Worm (Caenorhabditis elegans) whole organism, mixed stage, embryonic: Measurements from ENCODE around the gene C50F4.4.

Experiments
- M03D4.4 ChIP-seq: sonication (generic microtip); optimal IDR thresholded peaks from 2 replicates; lab custom pipeline; 2017; ENCODE audit warnings: mild to moderate bottlenecking, missing genetic modification characterization, missing compliant biosample characterization
- bed-3 ChIP-seq: fragments of 200-800 bp; sonication (Bioruptor generic); optimal IDR thresholded peaks from 3 replicates; lab custom pipeline; 2018; ENCODE audit warnings: mild to moderate bottlenecking, missing genetic modification characterization, moderate library complexity, missing compliant biosample characterization
- blmp-1 ChIP-seq: fragments of 150-350 bp; optimal IDR thresholded peaks from 2 replicates; lab custom pipeline; 2014; ENCODE audit warnings: missing biosample characterization, missing genetic modification characterization
- ceh-39 ChIP-seq: fragments of 150-350 bp; optimal IDR thresholded peaks from 2 replicates; lab custom pipeline; 2014; ENCODE audit warnings: missing biosample characterization, missing genetic modification characterization
- ceh-43 ChIP-seq: fragments of 200-800 bp; sonication (Bioruptor generic); optimal IDR thresholded peaks from 2 replicates; lab custom pipeline; 2018; ENCODE audit warnings: mild to moderate bottlenecking, missing genetic modification characterization, moderate library complexity, missing compliant biosample characterization
- ceh-83 ChIP-seq: fragments of 200-800 bp; sonication (Bioruptor generic); optimal IDR thresholded peaks from 2 replicates; lab custom pipeline; 2018; ENCODE audit warnings: mild to moderate bottlenecking, missing genetic modification characterization, missing compliant biosample characterization
- ces-1 ChIP-seq: fragments of 150-350 bp; optimal IDR thresholded peaks from 2 replicates; lab custom pipeline; 2014; ENCODE audit warnings: missing biosample characterization, missing genetic modification reagents, missing genetic modification characterization
- cnd-1 ChIP-seq: fragments of 200-800 bp; sonication (Bioruptor generic); optimal IDR thresholded peaks from 2 replicates; lab custom pipeline; 2018; ENCODE audit warnings: mild to moderate bottlenecking, missing genetic modification characterization, missing compliant biosample characterization
- drap-1 ChIP-seq: fragments of 200-800 bp; sonication (Bioruptor generic); optimal IDR thresholded peaks from 3 replicates; lab custom pipeline; 2018; ENCODE audit warnings: mild to moderate bottlenecking, missing genetic modification characterization, missing compliant biosample characterization
- elt-1 ChIP-seq: sonication (generic microtip); optimal IDR thresholded peaks from 2 replicates; lab custom pipeline; 2017; ENCODE audit warnings: missing genetic modification characterization, mild to moderate bottlenecking, missing compliant biosample characterization, antibody characterized with exemption, moderate library complexity, borderline replicate concordance; ENCODE audit not compliant: insufficient read depth
- elt-3 ChIP-seq: fragments of 150-350 bp; optimal IDR thresholded peaks from 2 replicates; lab custom pipeline; 2014; ENCODE audit warnings: missing biosample characterization, missing genetic modification characterization
- flh-1 ChIP-seq: fragments of 200-800 bp; sonication (Bioruptor generic); optimal IDR thresholded peaks from 2 replicates; lab custom pipeline; 2018; ENCODE audit warnings: mild to moderate bottlenecking, missing genetic modification characterization, moderate library complexity, missing compliant biosample characterization
- ham-2 ChIP-seq: fragments of 200-800 bp; sonication (Bioruptor generic); optimal IDR thresholded peaks from 2 replicates; lab custom pipeline; 2018; ENCODE audit warnings: mild to moderate bottlenecking, missing genetic modification characterization, missing compliant biosample characterization
- hlh-1 ChIP-seq: fragments of 150-350 bp; optimal IDR thresholded peaks from 2 replicates; lab custom pipeline; 2014; ENCODE audit warnings: missing biosample characterization, missing genetic modification reagents, missing genetic modification characterization
- lin-13 ChIP-seq: fragments of 150-350 bp; optimal IDR thresholded peaks from 2 replicates; lab custom pipeline; 2014; ENCODE audit warnings: missing biosample characterization, missing genetic modification characterization
- lin-32 ChIP-seq: fragments of 200-800 bp; sonication (Bioruptor generic); optimal IDR thresholded peaks from 2 replicates; lab custom pipeline; 2018; ENCODE audit warnings: mild to moderate bottlenecking, missing genetic modification characterization, missing compliant biosample characterization
- lsy-2 ChIP-seq: fragments of 150-350 bp; optimal IDR thresholded peaks from 2 replicates; lab custom pipeline; 2014; ENCODE audit warnings: missing biosample characterization, missing genetic modification characterization
- mep-1 ChIP-seq: fragments of 150-350 bp; optimal IDR thresholded peaks from 2 replicates; lab custom pipeline; 2017; ENCODE audit warnings: missing biosample characterization, missing genetic modification reagents, missing genetic modification characterization, inconsistent platforms
- mls-2 ChIP-seq: sonication (generic microtip); optimal IDR thresholded peaks from 2 replicates; lab custom pipeline; 2016; ENCODE audit warnings: mild to moderate bottlenecking, missing genetic modification characterization, moderate library complexity, missing compliant biosample characterization
- nhr-12 ChIP-seq: fragments of 150-350 bp; optimal IDR thresholded peaks from 2 replicates; lab custom pipeline; 2014; ENCODE audit warnings: missing biosample characterization, missing genetic modification characterization
- nhr-2 ChIP-seq: fragments of 150-350 bp; optimal IDR thresholded peaks from 2 replicates; lab custom pipeline; 2014; ENCODE audit warnings: missing biosample characterization, missing genetic modification characterization
- nhr-237 ChIP-seq: fragments of 150-350 bp; optimal IDR thresholded peaks from 2 replicates; lab custom pipeline; 2014; ENCODE audit warnings: missing biosample characterization, missing genetic modification characterization
- nhr-76 ChIP-seq: sonication (generic microtip); optimal IDR thresholded peaks from 2 replicates; lab custom pipeline; 2017; ENCODE audit warnings: missing biosample characterization, missing genetic modification characterization
- pha-4 ChIP-seq: fragments of 150-350 bp; optimal IDR thresholded peaks from 2 replicates; lab custom pipeline; 2018; ENCODE audit warnings: missing biosample characterization, missing genetic modification reagents, missing genetic modification characterization
- sem-2 ChIP-seq: fragments of 200-800 bp; sonication (Bioruptor generic); optimal IDR thresholded peaks from 2 replicates; lab custom pipeline; 2018; ENCODE audit warnings: mild to moderate bottlenecking, missing genetic modification characterization, missing compliant biosample characterization
- snpc-4 ChIP-seq: fragments of 150-350 bp; optimal IDR thresholded peaks from 2 replicates; lab custom pipeline; 2014; ENCODE audit warnings: missing biosample characterization, missing genetic modification characterization
- sptf-1 ChIP-seq: sonication (generic microtip); optimal IDR thresholded peaks from 2 replicates; lab custom pipeline; 2017; ENCODE audit warnings: mild to moderate bottlenecking, missing genetic modification characterization, moderate library complexity, missing compliant biosample characterization
- tbx-8 ChIP-seq: fragments of 200-800 bp; sonication (Bioruptor generic); optimal IDR thresholded peaks from 2 replicates; lab custom pipeline; 2018; ENCODE audit warnings: mild to moderate bottlenecking, missing genetic modification characterization, moderate library complexity, missing compliant biosample characterization
- unc-120 ChIP-seq: sonication (generic microtip); optimal IDR thresholded peaks from 2 replicates; lab custom pipeline; 2017; ENCODE audit warnings: missing genetic modification characterization, missing compliant biosample characterization; ENCODE audit not compliant: poor library complexity, severe bottlenecking
- unc-39 ChIP-seq: fragments of 150-350 bp; optimal IDR thresholded peaks from 2 replicates; lab custom pipeline; 2014; ENCODE audit warnings: missing biosample characterization, missing genetic modification characterization
- unc-62 ChIP-seq: fragments of 150-350 bp; optimal IDR thresholded peaks from 2 replicates; lab custom pipeline; 2014; ENCODE audit warnings: missing biosample characterization, missing genetic modification reagents, missing genetic modification characterization
- zip-8 ChIP-seq: fragments of 150-350 bp; optimal IDR thresholded peaks from 2 replicates; lab custom pipeline; 2014; ENCODE audit warnings: missing biosample characterization, missing genetic modification characterization
- ztf-11 ChIP-seq: fragments of 150-350 bp; optimal IDR thresholded peaks from 2 replicates; lab custom pipeline; 2014; ENCODE audit warnings: missing biosample characterization, missing genetic modification characterization

Gene C50F4.4

DNA sequence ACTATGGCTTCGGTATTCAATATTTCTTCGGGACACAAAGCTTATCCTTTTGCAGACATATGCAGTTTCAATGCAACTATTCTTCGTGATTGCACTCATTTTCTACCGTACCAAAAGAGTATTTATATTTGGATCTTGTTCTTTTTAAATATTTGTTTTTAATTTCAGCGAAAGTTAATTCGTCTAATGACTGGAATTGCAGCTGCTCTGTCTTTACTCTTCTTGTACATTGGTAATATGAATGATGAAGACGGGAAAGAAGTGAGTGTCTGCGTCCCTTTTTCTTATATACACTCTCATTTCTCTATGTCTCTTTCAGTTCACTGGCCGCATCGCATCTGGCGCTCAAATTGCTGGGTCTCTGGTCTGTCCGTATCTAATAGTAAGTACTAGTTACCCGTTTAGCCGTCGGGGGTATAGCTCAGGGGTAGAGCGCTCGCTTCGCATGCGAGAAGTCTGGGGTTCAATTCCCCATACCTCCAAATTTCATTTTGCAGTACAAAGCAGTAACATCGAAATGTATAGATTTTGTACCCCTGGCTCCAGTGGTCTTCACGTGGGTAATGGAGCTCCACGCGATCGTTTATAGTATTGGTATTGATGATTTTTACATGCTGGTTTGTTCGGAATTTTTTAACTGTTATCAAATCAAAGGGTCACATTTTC, 33.3 kb upstream of the C50F4.4 start:
- TF ChIP-seq mep-1 (tag; lab: Kevin White, UChicago) (peak; percentile 62), unc-62 (GFP tag; lab: Kevin White, UChicago) (no peak), ceh-83 (peak; percentile 94), unc-120 (tag; lab: Kevin White, UChicago) (peak; percentile 91), pha-4 (tag; lab: Kevin White, UChicago) (no peak), bed-3 (GFP tag; lab: Kevin White, UChicago) (peak; percentile 82), lsy-2 (tag; lab: Kevin White, UChicago) (no peak), flh-1 (peak; percentile 68), sem-2 (GFP tag; lab: Kevin White, UChicago) (peak; percentile 88), hlh-1 (tag; lab: Kevin White, UChicago) (peak; percentile 40), tbx-8 (peak; percentile 84), ham-2 (GFP tag; lab: Kevin White, UChicago) (peak; percentile 93), drap-1 (GFP tag; lab: Kevin White, UChicago) (peak; percentile 92), ces-1 (GFP tag; lab: Kevin White, UChicago) (peak; percentile 67), M03D4.4 (tag; lab: Kevin White, UChicago) (peak; percentile 93), unc-39 (tag; lab: Kevin White, UChicago) (no peak), nhr-2 (no peak), ceh-43 (peak; percentile 89), lin-13 (peak; percentile 31), ceh-39 (tag; lab: Kevin White, UChicago) (no peak), sptf-1 (tag; lab: Kevin White, UChicago) (peak; percentile 95), mls-2 (peak; percentile 96), nhr-12 (peak; percentile 27), cnd-1 (peak; percentile 88), lin-32 (GFP tag; lab: Kevin White, UChicago) (peak; percentile 87)

DNA sequence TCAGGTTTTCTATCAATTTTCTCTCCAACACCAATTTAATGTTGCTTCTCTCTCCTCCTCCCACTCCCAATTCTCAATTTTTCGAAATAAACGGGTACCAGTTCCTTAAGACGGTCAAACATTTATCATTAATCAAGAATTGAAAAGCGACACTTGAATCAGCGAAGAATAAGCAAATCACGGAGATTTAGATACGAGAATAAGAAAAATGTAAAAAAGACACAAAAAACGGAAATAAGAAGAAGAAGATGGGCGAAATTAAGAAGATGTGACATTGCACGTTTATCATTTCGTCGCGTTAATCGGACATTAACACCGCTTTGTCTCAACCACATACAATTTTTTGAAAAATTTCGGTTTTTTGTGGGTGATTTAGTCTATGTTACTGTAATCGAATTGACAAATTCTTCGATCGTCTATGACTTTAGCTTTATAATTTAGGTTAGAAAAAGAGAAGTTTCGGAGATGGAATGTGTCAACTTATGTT, 32.1 kb upstream of the C50F4.4 start, which contains the start of gene haao-1:
Gene haao-1 (plus strand): TSS at position 437 of the 487 bp plus-strand sequence.
- TF ChIP-seq unc-120 (tag; lab: Kevin White, UChicago) (no peak), nhr-76 (tag; lab: Kevin White, UChicago) (no peak), lsy-2 (tag; lab: Kevin White, UChicago) (no peak), ham-2 (GFP tag; lab: Kevin White, UChicago) (no peak), unc-62 (GFP tag; lab: Kevin White, UChicago) (no peak), nhr-12 (no peak), ceh-43 (no peak), tbx-8 (no peak), M03D4.4 (tag; lab: Kevin White, UChicago) (no peak), ztf-11 (tag; lab: Kevin White, UChicago) (no peak), ces-1 (GFP tag; lab: Kevin White, UChicago) (no peak), zip-8 (no peak), elt-1 (no peak)

DNA sequence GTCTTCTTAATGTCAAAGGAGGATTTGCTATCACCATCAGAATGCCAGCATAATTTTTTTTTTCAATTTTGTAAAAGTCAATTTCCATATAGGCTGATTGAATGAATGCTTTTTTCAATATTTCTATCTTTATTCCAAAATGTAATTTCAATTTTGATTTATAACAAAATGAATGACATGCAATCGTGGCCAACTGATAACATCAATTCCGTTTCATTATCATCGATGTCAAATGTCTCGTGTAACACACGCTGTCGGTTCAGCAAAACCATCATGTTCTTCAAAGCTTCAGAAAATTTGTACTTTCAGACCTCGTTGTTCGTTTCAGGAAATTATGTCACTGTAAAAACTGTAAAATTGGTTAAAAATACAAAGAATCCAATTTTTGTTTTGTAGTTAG, 29.6 kb upstream of the C50F4.4 start:
- TF ChIP-seq unc-62 (GFP tag; lab: Kevin White, UChicago) (no peak), nhr-2 (no peak), hlh-1 (tag; lab: Kevin White, UChicago) (no peak), drap-1 (GFP tag; lab: Kevin White, UChicago) (no peak), nhr-76 (tag; lab: Kevin White, UChicago) (no peak), bed-3 (GFP tag; lab: Kevin White, UChicago) (no peak), ceh-39 (tag; lab: Kevin White, UChicago) (no peak), elt-3 (tag; lab: Kevin White, UChicago) (no peak), mls-2 (no peak), cnd-1 (no peak), mep-1 (tag; lab: Kevin White, UChicago) (no peak), ceh-83 (no peak)

DNA sequence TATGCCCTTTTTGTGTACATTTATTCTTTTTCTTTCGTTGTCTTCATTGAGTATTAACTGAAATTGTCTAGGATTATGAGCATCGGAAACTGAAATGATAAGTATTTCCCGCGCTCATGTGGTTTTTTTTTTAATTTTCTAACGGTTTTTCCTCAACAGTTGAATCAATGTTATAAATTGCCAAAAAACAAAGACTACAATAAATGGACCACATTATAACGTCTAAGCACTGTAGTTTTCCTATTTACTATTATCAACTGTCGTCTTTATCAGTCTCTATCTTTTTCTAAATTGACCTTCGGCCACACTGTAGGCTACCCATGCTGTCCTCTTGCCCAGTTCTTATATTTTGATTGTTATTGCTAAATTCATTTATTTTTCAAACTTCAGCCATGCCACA, 28.8 kb upstream of the C50F4.4 start, which contains the start of gene acs-14:
Gene acs-14 (plus strand): TSS at position 391 of the 400 bp plus-strand sequence.
- TF ChIP-seq elt-1 (no peak), hlh-1 (tag; lab: Kevin White, UChicago) (no peak), pha-4 (tag; lab: Kevin White, UChicago) (no peak), elt-3 (tag; lab: Kevin White, UChicago) (no peak), drap-1 (GFP tag; lab: Kevin White, UChicago) (no peak), sptf-1 (tag; lab: Kevin White, UChicago) (no peak), ceh-83 (no peak), ceh-39 (tag; lab: Kevin White, UChicago) (no peak), bed-3 (GFP tag; lab: Kevin White, UChicago) (no peak), unc-62 (GFP tag; lab: Kevin White, UChicago) (no peak), ceh-43 (no peak), lin-13 (no peak), unc-39 (tag; lab: Kevin White, UChicago) (no peak), snpc-4 (no peak), blmp-1 (no peak), nhr-237 (no peak), M03D4.4 (tag; lab: Kevin White, UChicago) (no peak)
- TF ChIP-seq, all 35 proteins: peak for 0
